Fruit fly (Drosophila melanogaster) whole organism, wandering third instar larva: ENCODE data around the gene CG42718.

Source experiments
- Abd-B ChIP-seq: fragments of >200 bp; optimal IDR thresholded peaks from 2 replicates; lab custom pipeline; 2017; ENCODE audit warnings: missing biosample characterization, missing genetic modification characterization
- CG32264 ChIP-seq: fragments of 200-800 bp; sonication (Bioruptor generic); optimal IDR thresholded peaks from 2 replicates; lab custom pipeline; 2016; ENCODE audit warnings: missing biosample characterization, missing genetic modification characterization
- CG9705 ChIP-seq: fragments of 200-800 bp; sonication (Bioruptor generic); optimal IDR thresholded peaks from 2 replicates; lab custom pipeline; 2018; ENCODE audit warnings: missing biosample characterization, mild to moderate bottlenecking, missing genetic modification characterization
- CrebA ChIP-seq: fragments of 200-800 bp; sonication (Bioruptor generic); optimal IDR thresholded peaks from 2 replicates; lab custom pipeline; 2016; ENCODE audit warnings: missing biosample characterization, mild to moderate bottlenecking, missing genetic modification characterization, borderline replicate concordance
- Dfd ChIP-seq: fragments of >200 bp; optimal IDR thresholded peaks from 2 replicates; lab custom pipeline; 2017; ENCODE audit warnings: missing biosample characterization, missing genetic modification characterization
- Dif ChIP-seq: fragments of 200-275, 200-300 bp; sonication (Bioruptor generic); optimal IDR thresholded peaks from 2 replicates; lab custom pipeline; 2018; ENCODE audit warnings: missing biosample characterization, missing genetic modification characterization; ENCODE audit not compliant: partially characterized antibody
- HLH106 ChIP-seq: fragments of 200-800 bp; optimal IDR thresholded peaks from 3 replicates; lab custom pipeline; 2019; ENCODE audit warnings: missing biosample characterization, mild to moderate bottlenecking, missing genetic modification characterization, moderate library complexity
- Hnf4 ChIP-seq: fragments of 200-800 bp; sonication (Bioruptor generic); optimal IDR thresholded peaks from 2 replicates; lab custom pipeline; 2016; ENCODE audit warnings: missing biosample characterization, mild to moderate bottlenecking, missing genetic modification characterization
- Hr78 ChIP-seq: fragments of >200 bp; optimal IDR thresholded peaks from 2 replicates; lab custom pipeline; 2017; ENCODE audit warnings: missing biosample characterization, missing genetic modification characterization
- Jra ChIP-seq: sonication (Bioruptor generic); optimal IDR thresholded peaks from 2 replicates; lab custom pipeline; 2016; ENCODE audit warnings: missing biosample characterization, missing genetic modification characterization
- Mio ChIP-seq: sonication (Bioruptor generic); optimal IDR thresholded peaks from 2 replicates; lab custom pipeline; 2016; ENCODE audit warnings: missing biosample characterization, missing genetic modification characterization
- Myc ChIP-seq: fragments of >200 bp; optimal IDR thresholded peaks from 2 replicates; lab custom pipeline; 2017
- N ChIP-seq: fragments of >200 bp; optimal IDR thresholded peaks from 2 replicates; lab custom pipeline; 2018; ENCODE audit warnings: missing biosample characterization, missing external identifiers, missing genetic modification characterization
- OdsH ChIP-seq: fragments of 200-800 bp; sonication (Bioruptor generic); optimal IDR thresholded peaks from 2 replicates; lab custom pipeline; 2016; ENCODE audit warnings: missing biosample characterization, mild to moderate bottlenecking, missing genetic modification characterization
- Rel ChIP-seq, 2 experiments: fragments of 200-800 bp; sonication (Bioruptor generic) in 1 of 2; optimal IDR thresholded peaks; 2 replicates in 1 of 2; 3 replicates in 1 of 2; lab custom pipeline; 2016 to 2019; ENCODE audit warnings: mild to moderate bottlenecking in 2 of 2, missing biosample characterization in 2 of 2, missing genetic modification characterization in 2 of 2, moderate library complexity in 1 of 2
- Sp1 ChIP-seq: fragments of 200-800 bp; sonication (Bioruptor generic); optimal IDR thresholded peaks from 3 replicates; lab custom pipeline; 2019; ENCODE audit warnings: missing biosample characterization, mild to moderate bottlenecking, missing genetic modification characterization, moderate library complexity
- Vsx2 ChIP-seq: fragments of 200-300, 225-300 bp; sonication (Bioruptor generic); optimal IDR thresholded peaks from 2 replicates; lab custom pipeline; 2018; ENCODE audit warnings: missing biosample characterization, missing genetic modification characterization; ENCODE audit not compliant: partially characterized antibody
- brk ChIP-seq: fragments of 200-800 bp; sonication (Bioruptor generic); optimal IDR thresholded peaks from 2 replicates; lab custom pipeline; 2016; ENCODE audit warnings: missing biosample characterization, mild to moderate bottlenecking, missing genetic modification characterization
- dl ChIP-seq, 2 experiments: fragments of 175-275, 200-275 bp in 1 of 2; fragments of 200-275 bp in 1 of 2; sonication (Bioruptor generic); optimal IDR thresholded peaks; lab custom pipeline; 2018; ENCODE audit warnings: mild to moderate bottlenecking in 2 of 2, missing biosample characterization in 2 of 2, missing genetic modification characterization in 2 of 2, moderate library complexity in 2 of 2; ENCODE audit not compliant: partially characterized antibody in 2 of 2, insufficient read depth in 1 of 2
- dmrt93B ChIP-seq: fragments of 200-800 bp; sonication (Bioruptor generic); optimal IDR thresholded peaks from 2 replicates; lab custom pipeline; 2018; ENCODE audit warnings: missing biosample characterization, mild to moderate bottlenecking, missing genetic modification characterization
- dsf ChIP-seq: sonication (Bioruptor generic); optimal IDR thresholded peaks from 2 replicates; lab custom pipeline; 2016; ENCODE audit warnings: missing biosample characterization, missing genetic modification characterization, borderline replicate concordance
- ey ChIP-seq: fragments of 200-800 bp; sonication (Bioruptor generic); optimal IDR thresholded peaks from 2 replicates; lab custom pipeline; 2016; ENCODE audit warnings: missing biosample characterization, missing genetic modification characterization
- fru ChIP-seq: fragments of 200-800 bp; sonication (Bioruptor generic); optimal IDR thresholded peaks from 3 replicates; lab custom pipeline; 2016; ENCODE audit warnings: missing biosample characterization, mild to moderate bottlenecking, missing genetic modification characterization
- h ChIP-seq: fragments of 200-800 bp; sonication (Bioruptor generic); optimal IDR thresholded peaks from 3 replicates; lab custom pipeline; 2016; ENCODE audit warnings: missing biosample characterization, mild to moderate bottlenecking, missing genetic modification characterization
- jim ChIP-seq: fragments of 175-275, 200-325 bp; sonication (Bioruptor generic); optimal IDR thresholded peaks from 2 replicates; lab custom pipeline; 2016; ENCODE audit warnings: missing biosample characterization, mild to moderate bottlenecking, missing genetic modification characterization
- lola ChIP-seq: fragments of >200 bp; optimal IDR thresholded peaks from 2 replicates; lab custom pipeline; 2017; ENCODE audit warnings: missing biosample characterization, missing genetic modification characterization
- psq ChIP-seq: fragments of 200-800 bp; sonication (Bioruptor generic); optimal IDR thresholded peaks from 3 replicates; lab custom pipeline; 2017; ENCODE audit warnings: missing biosample characterization, mild to moderate bottlenecking, missing genetic modification characterization, moderate library complexity
- rgr ChIP-seq: fragments of 200-800 bp; sonication (Bioruptor generic); optimal IDR thresholded peaks from 3 replicates; lab custom pipeline; 2016; ENCODE audit warnings: missing biosample characterization, mild to moderate bottlenecking, missing genetic modification characterization
- sage ChIP-seq: fragments of 200-800 bp; sonication (Bioruptor generic); optimal IDR thresholded peaks from 2 replicates; lab custom pipeline; 2016; ENCODE audit warnings: missing biosample characterization, mild to moderate bottlenecking, missing genetic modification characterization
- sv ChIP-seq: fragments of 200-800 bp; sonication (Bioruptor generic); optimal IDR thresholded peaks from 3 replicates; lab custom pipeline; 2016; ENCODE audit warnings: missing biosample characterization, missing genetic modification characterization
- tai ChIP-seq: sonication (Bioruptor generic); optimal IDR thresholded peaks from 2 replicates; lab custom pipeline; 2016; ENCODE audit warnings: missing biosample characterization, missing genetic modification characterization
- usp ChIP-seq: fragments of >200 bp; optimal IDR thresholded peaks from 2 replicates; lab custom pipeline; 2017; ENCODE audit warnings: missing biosample characterization, missing genetic modification characterization
- woc ChIP-seq: sonication (Bioruptor generic); optimal IDR thresholded peaks from 2 replicates; lab custom pipeline; 2016; ENCODE audit warnings: missing biosample characterization, mild to moderate bottlenecking, missing genetic modification characterization

Gene CG42718

DNA sequence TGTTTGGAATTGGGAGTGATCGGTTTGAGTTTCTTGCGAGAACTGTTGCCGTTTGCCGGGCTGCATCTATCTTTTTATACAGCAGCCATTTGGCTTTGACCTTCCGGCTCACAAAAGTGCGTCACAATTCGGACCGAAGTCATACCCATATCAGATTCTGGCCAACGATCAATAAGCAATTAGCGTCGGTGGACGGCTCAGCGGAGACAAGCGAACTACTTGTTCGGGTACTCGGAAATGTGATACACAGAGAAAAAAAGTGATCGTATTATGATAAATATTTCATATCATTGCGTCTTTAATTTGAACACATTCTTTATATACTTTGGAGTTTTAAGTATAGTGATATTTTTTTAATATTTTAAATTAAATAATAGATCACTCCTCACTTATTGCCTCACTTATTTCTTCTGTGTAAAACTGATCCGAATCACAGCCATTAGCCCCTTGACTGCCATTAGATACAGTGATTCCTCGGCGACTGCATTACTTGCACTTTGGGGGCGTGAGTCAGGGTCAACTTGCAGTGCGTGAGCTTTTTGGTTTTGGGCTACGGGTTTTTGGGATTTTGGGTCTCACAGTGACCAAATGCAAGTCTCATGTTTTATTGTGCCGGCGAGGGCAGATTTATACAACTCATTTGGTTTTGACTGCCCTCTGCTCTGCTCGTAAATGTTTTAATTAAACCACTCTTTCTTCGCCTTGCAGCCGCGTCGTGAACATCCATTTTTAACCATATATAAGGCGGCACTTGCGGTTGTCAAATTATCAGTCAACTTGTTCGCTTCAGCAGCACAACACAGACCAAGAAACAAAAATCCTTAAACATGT is 15.0 kb downstream of the CG42718 start, which contains the start of the genes CG13043 and CG13063:
TSS of gene CG13043 (minus strand) at position 51 of the 831 bp plus-strand sequence.
TSS of gene CG13063 (plus strand) at position 781 of the 831 bp plus-strand sequence.
- TF ChIP-seq ey (GFP tag; lab: Kevin White, UChicago) (no peak), CG9705 (GFP tag; lab: Kevin White, UChicago) (no peak), N (no peak), sage (no peak), Jra (GFP tag; lab: Kevin White, UChicago) (no peak)

dm6 chr3L:16303982-16304381 is 17.1 kb downstream of the CG42718 start, which contains the start of gene CG43249:
Gene CG43249, plus strand, starts transcription at chr3L:16304282.
- TF ChIP-seq Dfd (GFP tag; lab: Kevin White, UChicago): no peak
- no peak for TF ChIP-seq CrebA (GFP tag; lab: Kevin White, UChicago)
- TF ChIP-seq dl (GFP tag; optimal IDR thresholded peaks at IDR 0.05; lab: Kevin White, UChicago; ENCODE audit: insufficient read depth in 1 of 2, partially characterized antibody in 2 of 2): no peak
- TF ChIP-seq OdsH (GFP tag; lab: Kevin White, UChicago): no peak
- TF ChIP-seq Rel (GFP tag; optimal IDR thresholded peaks at IDR 0.05; lab: Kevin White, UChicago): no peak
- no peak for TF ChIP-seq Rel (tag; optimal IDR thresholded peaks at IDR 0.05; lab: Kevin White, UChicago)
- TF ChIP-seq psq (GFP tag; lab: Kevin White, UChicago): no peak
- no peak for TF ChIP-seq usp
- TF ChIP-seq Hr78 (GFP tag; lab: Kevin White, UChicago): no peak
- TF ChIP-seq N: no peak
- no peak for TF ChIP-seq tai (GFP tag; lab: Kevin White, UChicago)
- no peak for TF ChIP-seq Myc (lab: Kevin White, UChicago)
- TF ChIP-seq dsf: no peak
- no peak for TF ChIP-seq Sp1 (GFP tag; lab: Kevin White, UChicago)
- TF ChIP-seq lola (GFP tag; lab: Kevin White, UChicago): no peak
- no peak for TF ChIP-seq h
- no peak for TF ChIP-seq HLH106 (tag; lab: Kevin White, UChicago)
- no peak for TF ChIP-seq Mio
- TF ChIP-seq Vsx2 (GFP tag; lab: Kevin White, UChicago): no peak

dm6 chr3L:16303078-16303477 is 18.0 kb downstream of the CG42718 start, which contains the start of gene CG13044:
Gene CG13044, minus strand, starts transcription at chr3L:16303178.
- TF ChIP-seq dmrt93B (GFP tag; lab: Kevin White, UChicago): no peak
- TF ChIP-seq Dif: no peak
- no peak for TF ChIP-seq psq (GFP tag; lab: Kevin White, UChicago)
- TF ChIP-seq CG32264 (GFP tag; lab: Kevin White, UChicago): no peak
- TF ChIP-seq CrebA (GFP tag; lab: Kevin White, UChicago): no peak
- TF ChIP-seq jim (GFP tag; lab: Kevin White, UChicago): no peak
- no peak for TF ChIP-seq usp
- no peak for TF ChIP-seq CG9705 (GFP tag; lab: Kevin White, UChicago)
- TF ChIP-seq woc: no peak
- TF ChIP-seq dl (GFP tag; optimal IDR thresholded peaks at IDR 0.05; lab: Kevin White, UChicago; ENCODE audit: insufficient read depth in 1 of 2, partially characterized antibody in 2 of 2): no peak
- no peak for TF ChIP-seq Myc (lab: Kevin White, UChicago)
- TF ChIP-seq sv (GFP tag; lab: Kevin White, UChicago): no peak
- TF ChIP-seq dsf: no peak
- no peak for TF ChIP-seq Rel (GFP tag; optimal IDR thresholded peaks at IDR 0.05; lab: Kevin White, UChicago)
- TF ChIP-seq Rel (tag; optimal IDR thresholded peaks at IDR 0.05; lab: Kevin White, UChicago): no peak
- TF ChIP-seq rgr: no peak
- no peak for TF ChIP-seq OdsH (GFP tag; lab: Kevin White, UChicago)
- no peak for TF ChIP-seq Jra (GFP tag; lab: Kevin White, UChicago)

DNA sequence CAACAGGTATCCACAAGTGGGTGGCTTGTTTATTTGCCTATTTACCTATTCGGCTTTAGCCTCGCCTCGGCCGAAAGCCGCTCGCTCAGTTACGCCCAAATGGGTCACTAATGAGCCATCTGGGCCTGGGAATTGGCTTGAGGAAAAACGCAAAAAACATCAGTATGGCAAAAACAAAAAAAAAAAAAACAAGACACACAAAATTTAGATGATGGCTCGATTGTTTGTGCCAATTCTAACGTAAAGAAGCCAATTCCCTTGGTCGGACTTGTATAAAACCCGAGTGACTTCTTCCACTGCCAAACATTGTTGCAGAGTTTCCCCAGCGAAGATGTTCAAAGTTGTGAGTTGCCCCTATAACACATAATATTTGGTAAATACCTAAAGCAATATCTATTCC is 19.9 kb downstream of the CG42718 start, which contains the start of gene CG4982:
TSS of gene CG4982 (plus strand) at position 301 of the 400 bp plus-strand sequence.
- TF ChIP-seq CG32264 (GFP tag; lab: Kevin White, UChicago) (no peak), ey (GFP tag; lab: Kevin White, UChicago) (no peak), Dif (no peak), Hnf4 (GFP tag; lab: Kevin White, UChicago) (no peak), fru (GFP tag; lab: Kevin White, UChicago) (no peak), Jra (GFP tag; lab: Kevin White, UChicago) (no peak), Abd-B (GFP tag; lab: Kevin White, UChicago) (no peak), brk (GFP tag; lab: Kevin White, UChicago) (no peak)
